Worm (Caenorhabditis elegans) whole organism, L1 larva: Measurements from ENCODE around the gene C14F11.7.

ENCODE experiments used
- Y116A8C.19 ChIP-seq: sonication (generic microtip); optimal IDR thresholded peaks from 2 replicates; lab custom pipeline; 2016; ENCODE audit warnings: missing compliant biosample characterization, missing genetic modification characterization, borderline replicate concordance
- blmp-1 ChIP-seq: fragments of 150-350 bp; optimal IDR thresholded peaks from 2 replicates; lab custom pipeline; 2014; ENCODE audit warnings: missing biosample characterization, missing genetic modification characterization
- ceh-8 ChIP-seq: fragments of 200-800 bp; sonication (Bioruptor generic); optimal IDR thresholded peaks from 2 replicates; lab custom pipeline; 2018; ENCODE audit warnings: mild to moderate bottlenecking, missing genetic modification characterization, moderate library complexity, missing compliant biosample characterization
- ceh-82 ChIP-seq, 3 experiments: fragments of 150-350 bp in 1 of 3; sonication (generic microtip) in 2 of 3; optimal IDR thresholded peaks; 2 replicates each; lab custom pipeline; 2014 to 2017; ENCODE audit warnings: missing biosample characterization in 3 of 3, missing genetic modification characterization in 3 of 3
- ceh-88 ChIP-seq: fragments of 200-800 bp; sonication (Bioruptor generic); IDR thresholded peaks from 2 replicates; pipeline ENCODE4 v1.3.6; 2022; ENCODE audit warnings: missing genetic modification characterization, missing compliant biosample characterization
- ceh-90 ChIP-seq: sonication (generic microtip); optimal IDR thresholded peaks from 2 replicates; lab custom pipeline; 2016; ENCODE audit warnings: missing genetic modification characterization, missing compliant biosample characterization
- ces-1 ChIP-seq: fragments of 150-350 bp; optimal IDR thresholded peaks from 2 replicates; lab custom pipeline; 2014; ENCODE audit warnings: missing biosample characterization, missing genetic modification reagents, missing genetic modification characterization
- dpl-1 ChIP-seq, 3 experiments: fragments of 150-350 bp in 2 of 3; sonication (generic microtip) in 1 of 3; optimal IDR thresholded peaks; 2 replicates each; lab custom pipeline; 2014 to 2017; ENCODE audit warnings: missing biosample characterization in 3 of 3, missing genetic modification characterization in 3 of 3, missing genetic modification reagents in 3 of 3
- dsc-1 ChIP-seq: sonication (generic microtip); optimal IDR thresholded peaks from 2 replicates; lab custom pipeline; 2016; ENCODE audit warnings: mild to moderate bottlenecking, missing genetic modification characterization, missing compliant biosample characterization
- efl-1 ChIP-seq, 4 experiments: fragments of 150-350 bp; optimal IDR thresholded peaks in 3 of 4; peaks in 1 of 4; 1 replicate in 1 of 4; 2 replicates in 3 of 4; lab custom pipeline; 2014; ENCODE audit warnings: missing biosample characterization in 2 of 4, missing genetic modification characterization in 2 of 4, missing genetic modification reagents in 2 of 4
- egl-27 ChIP-seq, 2 experiments: fragments of 150-350 bp in 1 of 2; sonication (generic microtip); optimal IDR thresholded peaks; 3 replicates each; lab custom pipeline; 2017 to 2018; ENCODE audit warnings: missing biosample characterization in 2 of 2, missing genetic modification characterization in 2 of 2, missing genetic modification reagents in 2 of 2
- fkh-8 ChIP-seq: sonication (generic microtip); optimal IDR thresholded peaks from 2 replicates; lab custom pipeline; 2016; ENCODE audit warnings: mild to moderate bottlenecking, missing genetic modification characterization, missing compliant biosample characterization
- hlh-4 ChIP-seq: sonication (generic microtip); optimal IDR thresholded peaks from 2 replicates; lab custom pipeline; 2016; ENCODE audit warnings: mild to moderate bottlenecking, missing genetic modification characterization, missing compliant biosample characterization
- jun-1 ChIP-seq: fragments of 150-350 bp; optimal IDR thresholded peaks from 2 replicates; lab custom pipeline; 2014; ENCODE audit warnings: missing biosample characterization, missing genetic modification reagents, missing genetic modification characterization
- lin-14 ChIP-seq: fragments of 200-800 bp; sonication (Bioruptor generic); optimal IDR thresholded peaks from 2 replicates; lab custom pipeline; 2018; ENCODE audit warnings: mild to moderate bottlenecking, missing genetic modification characterization, moderate library complexity, missing compliant biosample characterization
- lsy-2 ChIP-seq, 2 experiments: fragments of 150-350 bp; optimal IDR thresholded peaks; 2 replicates each; lab custom pipeline; 2014; ENCODE audit warnings: missing biosample characterization in 2 of 2, missing genetic modification characterization in 2 of 2
- mab-9 ChIP-seq: fragments of 200-800 bp; sonication (Bioruptor generic); IDR thresholded peaks from 2 replicates; pipeline ENCODE4 v1.3.6; 2022; ENCODE audit warnings: missing genetic modification reagents, missing genetic modification characterization, missing compliant biosample characterization
- mdl-1 ChIP-seq, 2 experiments: fragments of 150-350 bp; optimal IDR thresholded peaks; 2 replicates each; lab custom pipeline; 2014 to 2017; ENCODE audit warnings: missing biosample characterization in 2 of 2, missing genetic modification characterization in 2 of 2, inconsistent platforms in 1 of 2
- mep-1 ChIP-seq: fragments of 150-350 bp; optimal IDR thresholded peaks from 2 replicates; lab custom pipeline; 2014; ENCODE audit warnings: missing biosample characterization, missing genetic modification characterization
- nhr-12 ChIP-seq: sonication (generic microtip); optimal IDR thresholded peaks from 2 replicates; lab custom pipeline; 2017; ENCODE audit warnings: missing biosample characterization, missing genetic modification characterization
- nhr-20 ChIP-seq: sonication (generic microtip); optimal IDR thresholded peaks from 2 replicates; lab custom pipeline; 2016; ENCODE audit warnings: mild to moderate bottlenecking, missing genetic modification characterization, missing compliant biosample characterization
- nhr-237 ChIP-seq: fragments of 150-350 bp; optimal IDR thresholded peaks from 2 replicates; lab custom pipeline; 2014; ENCODE audit warnings: missing biosample characterization, missing genetic modification characterization
- nhr-47 ChIP-seq: sonication (generic microtip); optimal IDR thresholded peaks from 2 replicates; lab custom pipeline; 2016; ENCODE audit warnings: mild to moderate bottlenecking, missing genetic modification characterization, moderate library complexity, missing compliant biosample characterization
- nhr-71 ChIP-seq: sonication (generic microtip); optimal IDR thresholded peaks from 2 replicates; lab custom pipeline; 2016; ENCODE audit warnings: mild to moderate bottlenecking, missing genetic modification characterization, moderate library complexity, missing compliant biosample characterization
- nhr-77 ChIP-seq: fragments of 150-350 bp; optimal IDR thresholded peaks from 2 replicates; lab custom pipeline; 2014; ENCODE audit warnings: missing biosample characterization, missing genetic modification characterization
- nhr-85 ChIP-seq: sonication (generic microtip); peaks from one replicate; lab custom pipeline; 2016; ENCODE audit warnings: missing genetic modification characterization, inconsistent platforms, missing compliant biosample characterization
- rnt-1 ChIP-seq: sonication (generic microtip); optimal IDR thresholded peaks from 2 replicates; lab custom pipeline; 2016; ENCODE audit warnings: mild to moderate bottlenecking, missing genetic modification characterization, moderate library complexity, missing compliant biosample characterization
- skn-1 ChIP-seq: fragments of 150-350 bp; optimal IDR thresholded peaks from 2 replicates; lab custom pipeline; 2014; ENCODE audit warnings: missing biosample characterization, missing genetic modification characterization
- snu-23 ChIP-seq: sonication (generic microtip); optimal IDR thresholded peaks from 2 replicates; lab custom pipeline; 2016; ENCODE audit warnings: missing genetic modification characterization, missing compliant biosample characterization
- sup-37 ChIP-seq: fragments of 200-800 bp; sonication (Bioruptor generic); optimal IDR thresholded peaks from 2 replicates; lab custom pipeline; 2018; ENCODE audit warnings: mild to moderate bottlenecking, missing genetic modification characterization, missing compliant biosample characterization
- swsn-7 ChIP-seq: sonication (generic microtip); optimal IDR thresholded peaks from 2 replicates; lab custom pipeline; 2016; ENCODE audit warnings: missing genetic modification characterization, missing compliant biosample characterization
- tbx-2 ChIP-seq: sonication (generic microtip); optimal IDR thresholded peaks from 2 replicates; lab custom pipeline; 2016; ENCODE audit warnings: missing genetic modification characterization, missing compliant biosample characterization
- unc-98 ChIP-seq: fragments of 200-800 bp; sonication (Bioruptor generic); IDR thresholded peaks from 2 replicates; pipeline ENCODE4 v1.3.6; 2022; ENCODE audit warnings: missing genetic modification characterization, missing compliant biosample characterization
- xbp-1 ChIP-seq: sonication (generic microtip); optimal IDR thresholded peaks from 2 replicates; lab custom pipeline; 2016; ENCODE audit warnings: missing genetic modification characterization, missing compliant biosample characterization
- ztf-11 ChIP-seq, 2 experiments: sonication (generic microtip); optimal IDR thresholded peaks; 2 replicates each; lab custom pipeline; 2016 to 2017; ENCODE audit warnings: missing genetic modification characterization in 2 of 2, missing biosample characterization in 1 of 2, missing compliant biosample characterization in 1 of 2
- ztf-4 ChIP-seq: fragments of 150-350 bp; optimal IDR thresholded peaks from 2 replicates; lab custom pipeline; 2014; ENCODE audit warnings: missing biosample characterization, missing genetic modification characterization

C14F11.7 gene

DNA sequence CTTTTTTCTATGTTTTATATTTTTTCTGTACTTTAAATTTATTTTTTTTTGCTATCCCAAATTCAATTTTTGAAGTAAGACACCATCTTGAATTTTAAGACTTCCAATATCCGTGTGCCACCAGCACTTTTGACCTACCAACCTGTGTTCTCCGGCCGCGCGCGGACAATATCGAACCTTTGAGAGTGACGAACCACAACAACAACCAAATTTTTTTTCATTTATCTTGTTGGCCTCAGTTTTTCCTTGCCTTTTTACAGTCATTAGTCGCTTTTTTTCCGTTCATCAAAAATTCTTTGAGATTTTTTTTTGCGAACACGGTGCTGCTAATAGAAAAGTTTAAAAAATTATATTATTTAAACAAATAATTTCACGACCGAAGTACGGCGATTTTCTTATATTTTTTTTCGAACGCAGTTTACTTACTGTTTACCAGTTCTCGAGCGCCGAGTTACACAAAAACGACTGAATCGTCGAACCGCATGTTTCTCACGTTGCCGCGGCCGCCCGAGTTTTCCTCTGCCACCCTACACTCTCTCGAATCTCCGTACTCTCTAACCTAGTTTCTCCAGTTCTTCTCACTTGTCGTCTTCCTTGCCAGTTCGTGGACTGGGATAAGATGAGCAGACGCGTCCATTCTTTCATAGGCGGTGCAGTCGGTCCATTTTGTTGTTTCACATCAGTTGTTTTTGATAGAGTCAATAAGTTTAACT, 31.7 kb upstream of the C14F11.7 start:
- TF ChIP-seq swsn-7 (tag; lab: Kevin White, UChicago) (peak; percentile 40), ceh-8 (no peak), efl-1 (optimal IDR thresholded peaks at IDR 0.05; lab: Kevin White, UChicago) (no peak), efl-1 (GFP tag; optimal IDR thresholded peaks at IDR 0.05 in 1 of 2; lab: Kevin White, UChicago) (peak in 1 of 2 experiments; percentile 64), ztf-11 (tag; optimal IDR thresholded peaks at IDR 0.05; lab: Kevin White, UChicago) (no peak), ceh-88 (GFP tag; lab: Robert Waterston, UW) (no peak), nhr-71 (tag; lab: Kevin White, UChicago) (peak; percentile 68), mep-1 (tag; lab: Kevin White, UChicago) (peak; percentile 39), nhr-237 (tag; lab: Kevin White, UChicago) (no peak), tbx-2 (tag; lab: Kevin White, UChicago) (peak; percentile 47), jun-1 (tag; lab: Kevin White, UChicago) (no peak), fkh-8 (tag; lab: Kevin White, UChicago) (no peak), egl-27 (tag; optimal IDR thresholded peaks at IDR 0.05; lab: Kevin White, UChicago) (no peak), nhr-47 (tag; lab: Kevin White, UChicago) (peak; percentile 37), sup-37 (no peak), ceh-82 (tag; optimal IDR thresholded peaks at IDR 0.05; lab: Kevin White, UChicago) (peak in 2 of 3 experiments; percentile 18 to 41), nhr-12 (tag; lab: Kevin White, UChicago) (no peak), dpl-1 (GFP tag; optimal IDR thresholded peaks at IDR 0.05; lab: Kevin White, UChicago) (no peak), nhr-20 (tag; lab: Kevin White, UChicago) (peak; percentile 37), blmp-1 (tag; lab: Kevin White, UChicago) (peak; percentile 26), lsy-2 (tag; optimal IDR thresholded peaks at IDR 0.05; lab: Kevin White, UChicago) (peak in 1 of 2 experiments; percentile 11), unc-98 (GFP tag; lab: Robert Waterston, UW) (no peak), nhr-77 (no peak), Y116A8C.19 (tag; lab: Kevin White, UChicago) (no peak), skn-1 (tag; lab: Kevin White, UChicago) (peak; percentile 15), lin-14 (peak; percentile 92), dsc-1 (peak; percentile 43), hlh-4 (tag; lab: Kevin White, UChicago) (no peak), xbp-1 (peak; percentile 52), snu-23 (GFP tag; lab: Kevin White, UChicago) (peak; percentile 58), rnt-1 (tag; lab: Kevin White, UChicago) (peak; percentile 65), mdl-1 (tag; optimal IDR thresholded peaks at IDR 0.05; lab: Kevin White, UChicago) (peak in 1 of 2 experiments; percentile 55), ces-1 (GFP tag; lab: Kevin White, UChicago) (no peak)

DNA sequence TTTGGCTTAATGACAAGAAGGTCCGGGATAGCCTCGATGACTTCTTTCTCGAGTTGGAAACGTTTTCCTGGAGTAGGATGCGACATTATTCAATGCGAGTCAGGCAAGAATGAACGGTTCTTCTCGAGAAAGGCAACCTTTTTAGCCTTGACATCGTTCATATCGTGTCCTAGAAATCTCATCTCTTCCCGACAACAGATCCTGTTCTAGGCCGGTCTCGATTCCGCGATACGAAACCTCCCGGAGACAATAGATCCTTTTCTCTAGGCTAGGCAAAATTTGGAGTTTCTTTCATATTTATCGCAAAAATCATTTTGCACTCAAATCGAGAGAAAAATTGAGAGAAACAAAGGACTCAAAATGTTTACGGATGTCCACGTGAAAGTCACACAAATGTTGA, 30.6 kb upstream of the C14F11.7 start, which contains the start of gene rml-3:
rml-3 (minus strand) TSS at position 93 of the 400 bp plus-strand sequence.
- TF ChIP-seq mab-9, result no peak
- peak; percentile 25 for TF ChIP-seq nhr-85 (tag; lab: Kevin White, UChicago)
- TF ChIP-seq lin-14, result peak; percentile 25
- no peak for TF ChIP-seq ztf-4 (tag; lab: Kevin White, UChicago)
- peak; percentile 19 for TF ChIP-seq blmp-1 (tag; lab: Kevin White, UChicago)

DNA sequence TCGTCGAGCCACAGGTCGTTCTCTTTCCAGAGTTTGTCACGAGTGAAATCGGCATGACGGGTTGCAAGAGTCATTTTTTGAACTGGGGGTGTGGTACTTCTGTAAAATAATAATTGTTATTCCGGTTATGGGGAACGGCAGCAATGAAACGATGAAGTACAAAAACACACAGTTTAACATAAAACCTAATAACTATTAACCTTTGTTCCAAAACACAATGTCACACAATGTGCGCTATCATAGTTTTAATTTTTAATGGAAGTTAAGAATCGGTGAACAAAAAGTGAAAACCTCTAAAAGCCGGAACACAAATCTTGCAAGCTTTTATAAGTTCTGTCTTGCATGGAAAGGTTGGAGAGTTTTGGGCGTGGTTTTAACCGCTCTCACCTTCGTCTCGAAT, 27.1 kb upstream of the C14F11.7 start, which contains the start of gene hsp-43:
hsp-43 (minus strand) TSS at position 101 of the 400 bp plus-strand sequence.
- TF ChIP-seq blmp-1 (tag; lab: Kevin White, UChicago) (peak; percentile 78), ces-1 (GFP tag; lab: Kevin White, UChicago) (no peak), tbx-2 (tag; lab: Kevin White, UChicago) (no peak), ceh-90 (tag; lab: Kevin White, UChicago) (no peak), skn-1 (tag; lab: Kevin White, UChicago) (peak; percentile 19)
- TF ChIP-seq, all 84 proteins: peak for 2
